Worm (Caenorhabditis elegans): ENCODE measurements around the gene tag-234.

- TF ChIP-seq lsy-2 (tag; optimal IDR thresholded peaks at IDR 0.05) (no peak), blmp-1 (tag; optimal IDR thresholded peaks at IDR 0.05; ENCODE audit: insufficient read depth) (no peak)
Measured at ce11 chrII:5854122-5854521, 9.9 kb upstream of the tag-234 start, which contains the start of gene H41C03.1.

Measured in whole organism, L2 larva.